Worm (Caenorhabditis elegans): Measurements from ENCODE around the gene hpo-19.
A peak's percentile ranks its signal among the peaks of the same experiment; 100 is the strongest.

hpo-19 gene

DNA sequence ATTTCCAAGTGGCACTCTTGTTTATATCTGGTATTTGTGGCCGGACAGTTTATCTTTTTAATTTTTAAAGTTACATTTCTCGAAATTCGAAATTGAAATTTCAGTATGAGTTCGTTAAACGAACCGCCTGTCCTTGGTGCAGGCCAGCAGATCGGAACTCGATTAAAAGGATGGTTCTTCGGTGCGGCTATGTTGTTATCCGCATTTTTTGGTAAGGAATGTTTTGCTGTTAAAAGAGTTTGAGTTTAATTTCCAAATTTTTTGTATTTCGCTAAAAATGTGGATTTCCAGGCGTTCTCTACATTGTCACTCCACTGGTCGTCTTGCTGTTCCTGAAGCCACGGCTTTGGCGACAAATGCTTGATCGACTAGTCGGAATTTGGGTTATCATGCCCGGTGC, 16.7 kb downstream of the hpo-19 start, which contains the start of gene acl-9:
Gene acl-9 (plus strand): TSS at position 105 of the 400 bp plus-strand sequence.
- TF ChIP-seq Y55F3AM.14 (GFP tag; optimal IDR thresholded peaks at IDR 0.05) (no peak), lin-39 (tag; optimal IDR thresholded peaks at IDR 0.05) (no peak)

DNA sequence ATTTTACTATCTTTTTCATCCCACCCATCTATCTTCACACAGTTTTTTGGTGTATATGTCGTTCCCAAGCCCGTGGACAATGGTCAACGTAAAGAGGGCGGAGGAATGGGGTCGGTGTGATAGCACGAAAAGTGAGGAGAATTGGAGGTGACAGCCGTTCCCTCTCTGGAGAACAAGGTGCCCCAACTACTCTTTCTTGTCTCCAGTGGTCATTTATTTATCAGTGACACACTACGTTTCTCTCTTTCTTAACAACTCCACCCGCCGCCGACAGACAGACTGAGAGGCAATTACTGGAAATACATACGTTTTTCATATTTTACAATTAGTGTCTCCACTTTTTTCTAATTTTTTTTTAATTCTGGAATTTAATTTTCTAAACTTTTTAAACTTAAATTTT, 20.5 kb downstream of the hpo-19 start:
- TF ChIP-seq nhr-21 (tag; optimal IDR thresholded peaks at IDR 0.05) (no peak), gmeb-1 (tag; optimal IDR thresholded peaks at IDR 0.05) (no peak), F13H6.1 (tag; optimal IDR thresholded peaks at IDR 0.05) (peak; percentile 5)

DNA sequence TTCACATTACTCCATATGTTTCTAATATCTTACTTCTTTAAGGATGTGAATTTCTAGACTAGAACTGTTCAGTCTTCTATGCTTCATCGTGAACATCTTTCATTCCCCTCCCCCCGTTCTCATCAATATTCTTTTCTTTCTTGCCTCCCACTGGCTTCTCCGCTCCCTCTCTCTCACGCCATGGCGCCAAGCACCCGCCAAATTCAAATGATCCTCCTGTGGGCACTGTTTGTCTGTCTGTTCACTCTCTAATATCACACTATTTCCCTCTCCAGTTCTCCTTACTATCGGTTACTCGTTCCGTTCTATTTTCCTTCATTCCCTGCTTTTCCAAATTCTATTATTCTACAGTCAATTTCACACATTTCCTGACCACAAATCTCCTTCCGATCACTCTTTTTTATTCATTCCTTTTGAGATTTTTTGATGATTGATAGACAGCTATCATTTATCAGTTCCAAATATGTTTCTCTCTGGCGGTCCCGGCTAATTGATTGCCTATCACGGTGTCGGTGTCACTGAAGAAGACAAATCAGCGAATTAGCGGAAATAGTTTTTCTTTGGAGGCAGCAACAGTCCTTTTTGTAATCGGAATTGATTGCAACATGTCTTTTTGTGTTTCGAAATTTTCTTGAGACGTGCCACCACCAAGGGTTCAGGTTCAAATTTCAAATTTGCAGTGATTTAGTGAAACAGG, 22.0 kb downstream of the hpo-19 start:
- TF ChIP-seq ceh-16 (tag; optimal IDR thresholded peaks at IDR 0.05) (peak; percentile 33), blmp-1 (tag; optimal IDR thresholded peaks at IDR 0.05; ENCODE audit: insufficient read depth) (no peak)

DNA sequence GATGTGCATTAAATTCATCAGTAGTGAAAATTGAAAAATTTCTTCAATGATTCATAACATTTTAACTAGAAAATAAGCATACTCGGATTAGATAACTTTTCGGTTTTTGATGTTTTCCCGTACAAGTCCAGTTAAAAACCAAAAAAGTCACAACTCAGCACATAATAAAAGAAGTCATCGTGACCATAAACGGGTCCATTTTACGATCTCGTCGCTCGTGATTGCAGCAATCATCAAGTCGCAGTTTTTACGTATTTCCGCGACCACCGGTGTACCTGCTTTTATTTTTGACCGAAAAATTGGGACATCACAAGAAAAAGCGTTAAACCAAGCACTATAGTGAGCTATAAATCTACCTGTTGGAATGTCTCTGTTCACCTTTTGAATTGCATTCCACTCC, 24.8 kb downstream of the hpo-19 start:
- no peak for TF ChIP-seq nhr-12 (tag; optimal IDR thresholded peaks at IDR 0.05)
- no peak for TF ChIP-seq ztf-4 (tag; optimal IDR thresholded peaks at IDR 0.05)
- no peak for TF ChIP-seq ceh-16 (tag; optimal IDR thresholded peaks at IDR 0.05)
- no peak for TF ChIP-seq nhr-237 (tag; optimal IDR thresholded peaks at IDR 0.05)
- no peak for TF ChIP-seq aly-2 (tag; optimal IDR thresholded peaks at IDR 0.05)
- no peak for TF ChIP-seq nhr-6 (tag; optimal IDR thresholded peaks at IDR 0.05)
- no peak for TF ChIP-seq R02D3.7 (tag; optimal IDR thresholded peaks at IDR 0.05)
- no peak for TF ChIP-seq unc-62 (GFP tag; optimal IDR thresholded peaks at IDR 0.05)
- TF ChIP-seq nhr-25 (tag; optimal IDR thresholded peaks at IDR 0.05) = no peak
- TF ChIP-seq nhr-23 (tag; optimal IDR thresholded peaks at IDR 0.05) = no peak
- TF ChIP-seq unc-39 (tag; optimal IDR thresholded peaks at IDR 0.05) = no peak
- no peak for TF ChIP-seq sma-3 (GFP tag; optimal IDR thresholded peaks at IDR 0.05)

DNA sequence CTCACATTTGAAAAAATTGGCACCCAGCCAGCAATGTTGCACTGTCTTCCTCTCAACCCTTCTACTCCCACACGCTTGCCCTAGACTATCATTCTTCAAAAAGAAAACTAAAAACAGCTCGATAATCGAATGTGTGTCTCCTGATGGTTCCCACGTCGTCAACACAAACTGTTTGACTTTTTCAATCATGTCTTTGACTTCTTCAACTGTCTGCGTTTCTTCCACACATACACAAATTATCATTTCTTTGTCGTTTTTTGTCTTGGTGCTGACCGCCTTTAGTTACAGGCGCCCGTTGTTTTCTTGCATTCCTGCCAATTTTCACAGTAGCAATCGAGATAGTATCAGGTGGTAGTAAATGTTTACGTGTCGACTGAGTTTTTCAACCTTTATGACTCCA, 26.2 kb downstream of the hpo-19 start:
- TF ChIP-seq dmd-4 (tag; optimal IDR thresholded peaks at IDR 0.05) = no peak
- TF ChIP-seq crh-2 (tag; optimal IDR thresholded peaks at IDR 0.05) = peak; percentile 61
- TF ChIP-seq fos-1 (tag; optimal IDR thresholded peaks at IDR 0.05) = peak; percentile 23
- peak; percentile 36 for TF ChIP-seq sma-9 (GFP tag; optimal IDR thresholded peaks at IDR 0.05)
- no peak for TF ChIP-seq sma-9 (tag; optimal IDR thresholded peaks at IDR 0.05)
- peak; percentile 15 for TF ChIP-seq nhr-129 (tag; optimal IDR thresholded peaks at IDR 0.05)

DNA sequence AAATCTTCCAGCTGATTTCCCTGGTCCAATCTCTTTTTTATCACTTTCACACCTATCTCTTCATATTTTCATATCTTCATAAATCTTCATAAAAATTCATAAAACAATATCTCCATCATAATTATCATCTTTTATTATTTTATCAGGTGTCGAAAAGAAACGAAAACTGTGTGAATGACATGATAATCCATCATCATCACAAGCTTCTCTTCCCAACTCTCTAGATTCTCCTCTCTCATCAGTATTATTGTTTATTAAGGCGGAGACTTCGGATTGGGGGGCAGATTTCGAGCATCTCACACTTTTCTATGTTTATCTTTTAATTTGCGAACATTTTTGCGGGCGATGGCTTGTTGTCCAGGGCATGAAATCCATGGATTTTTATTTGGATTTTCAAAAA, 27.8 kb downstream of the hpo-19 start:
- TF ChIP-seq blmp-1 (tag; optimal IDR thresholded peaks at IDR 0.05; ENCODE audit: insufficient read depth) (no peak), zag-1 (tag; optimal IDR thresholded peaks at IDR 0.05) (no peak), sma-9 (GFP tag; optimal IDR thresholded peaks at IDR 0.05) (no peak), sma-9 (tag; optimal IDR thresholded peaks at IDR 0.05) (no peak), nhr-77 (tag; optimal IDR thresholded peaks at IDR 0.05) (no peak), nhr-6 (tag; optimal IDR thresholded peaks at IDR 0.05) (no peak), nhr-21 (tag; optimal IDR thresholded peaks at IDR 0.05) (no peak), ztf-1 (GFP tag; conservative IDR thresholded peaks at IDR 0.05) (no peak), unc-39 (tag; optimal IDR thresholded peaks at IDR 0.05) (no peak), nhr-129 (tag; optimal IDR thresholded peaks at IDR 0.05) (no peak), ceh-16 (tag; optimal IDR thresholded peaks at IDR 0.05) (no peak), egl-27 (tag; optimal IDR thresholded peaks at IDR 0.05) (no peak), lin-39 (tag; optimal IDR thresholded peaks at IDR 0.05) (no peak), skn-1 (tag; optimal IDR thresholded peaks at IDR 0.05) (no peak), ZK546.5 (tag; optimal IDR thresholded peaks at IDR 0.05) (no peak), ztf-11 (tag; optimal IDR thresholded peaks at IDR 0.05) (no peak)

DNA sequence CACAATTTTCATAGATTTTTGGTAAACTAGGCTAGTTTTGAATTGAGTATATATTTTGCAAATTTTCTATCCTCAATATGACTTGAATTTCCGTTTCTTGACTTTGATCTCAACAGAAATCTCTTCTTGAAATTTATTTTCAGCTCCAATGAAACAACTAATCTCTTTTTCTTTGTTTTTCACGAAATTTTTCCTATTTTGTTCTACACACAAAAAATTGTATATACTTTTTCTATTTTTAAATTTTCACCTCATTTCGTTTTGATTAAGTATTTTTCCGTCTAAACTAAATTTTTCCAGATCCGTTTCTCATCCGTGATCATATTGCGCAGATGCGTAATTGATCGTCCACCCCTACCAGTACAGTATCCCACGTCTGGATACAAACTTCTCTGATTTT, 28.3 kb downstream of the hpo-19 start, which contains the start of gene unc-83:
Gene unc-83 (plus strand): TSS at position 301 of the 400 bp plus-strand sequence.
- no peak for TF ChIP-seq dmd-4 (tag; optimal IDR thresholded peaks at IDR 0.05)
- TF ChIP-seq sma-9 (GFP tag; optimal IDR thresholded peaks at IDR 0.05) = no peak
- no peak for TF ChIP-seq sma-9 (tag; optimal IDR thresholded peaks at IDR 0.05)
- TF ChIP-seq ama-1 (optimal IDR thresholded peaks at IDR 0.05) = no peak
- no peak for TF ChIP-seq unc-62 (GFP tag; optimal IDR thresholded peaks at IDR 0.05)
- no peak for TF ChIP-seq zag-1 (tag; optimal IDR thresholded peaks at IDR 0.05)
- TF ChIP-seq nhr-25 (tag; optimal IDR thresholded peaks at IDR 0.05) = no peak
- TF ChIP-seq nhr-10 (tag; optimal IDR thresholded peaks at IDR 0.05) = no peak
- TF ChIP-seq ceh-82 (tag; optimal IDR thresholded peaks at IDR 0.05) = no peak
- TF ChIP-seq mbf-1 (tag; optimal IDR thresholded peaks at IDR 0.05) = no peak
- TF ChIP-seq C34F6.9 (tag; optimal IDR thresholded peaks at IDR 0.05) = no peak
- TF ChIP-seq peb-1 (tag; optimal IDR thresholded peaks at IDR 0.05) = no peak
- no peak for TF ChIP-seq aly-2 (tag; optimal IDR thresholded peaks at IDR 0.05)
- TF ChIP-seq nhr-11 (tag; optimal IDR thresholded peaks at IDR 0.05) = no peak
- no peak for TF ChIP-seq nhr-129 (tag; optimal IDR thresholded peaks at IDR 0.05)
- no peak for TF ChIP-seq nhr-237 (tag; optimal IDR thresholded peaks at IDR 0.05)

Data from whole organism, L2 larva.